Fruit fly (Drosophila melanogaster): ENCODE results near the gene ringer.

Gene ringer

DNA sequence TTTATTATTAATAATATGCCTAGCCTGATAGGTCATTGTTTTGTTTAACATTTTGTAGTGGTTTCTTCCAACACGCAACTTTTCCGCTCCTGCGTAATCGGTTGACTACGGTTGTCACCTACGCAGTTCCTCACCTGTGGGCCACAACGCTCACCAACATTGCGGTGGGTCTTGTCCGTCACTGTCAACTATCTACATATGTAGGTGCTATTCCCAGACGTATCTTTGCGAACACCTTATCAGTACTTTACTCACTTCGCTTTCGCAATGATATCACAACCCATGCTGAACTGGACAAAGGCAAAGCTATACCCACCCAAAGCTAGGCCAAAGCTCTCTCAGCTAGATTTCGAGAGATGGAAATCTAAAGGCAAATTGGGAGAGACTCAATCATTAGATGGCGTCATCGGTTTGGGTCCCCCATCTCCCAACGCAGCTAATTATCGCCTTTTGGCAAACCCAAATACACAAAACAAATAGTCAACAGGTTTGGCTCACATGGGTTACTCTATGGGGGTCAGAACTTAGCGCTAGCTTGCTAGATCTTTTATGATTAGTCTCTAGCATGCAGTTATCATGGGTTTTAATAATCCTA is 3.0 kb downstream of the ringer start:
- TF ChIP-seq Hand (GFP tag; optimal IDR thresholded peaks at IDR 0.05) (peak; percentile 4), CG13296 (GFP tag; optimal IDR thresholded peaks at IDR 0.05) (peak; percentile 17), z (GFP tag; IDR thresholded peaks at IDR 0.05) (0 out of 3 replicates have a peak, but pooled peaks have one; percentile 25), CG31224 (GFP tag; IDR thresholded peaks at IDR 0.05) (peak; percentile 74), CG30403 (GFP tag; optimal IDR thresholded peaks at IDR 0.05) (no peak), rib (GFP tag; IDR thresholded peaks at IDR 0.05) (0 out of 2 replicates have a peak, but pooled peaks have one; percentile 14), Dfd (GFP tag; optimal IDR thresholded peaks at IDR 0.05) (no peak), exex (tag; optimal IDR thresholded peaks at IDR 0.05) (peak; percentile 87), B-H2 (GFP tag; optimal IDR thresholded peaks at IDR 0.05) (peak; percentile 46), CG34224 (GFP tag; IDR thresholded peaks at IDR 0.05; ENCODE audit: partially characterized antibody) (peak; percentile 41; the same call in 1 of the 3 replicates), CG4328 (GFP tag; optimal IDR thresholded peaks at IDR 0.05) (no peak), GATAe (GFP tag; conservative IDR thresholded peaks at IDR 0.05) (0 out of 2 replicates have a peak, but pooled peaks have one; percentile 15), CG8290 (GFP tag; optimal IDR thresholded peaks at IDR 0.05) (no peak), CG8290 (tag; optimal IDR thresholded peaks at IDR 0.05) (peak in 1 of 2 experiments; percentile 48), Atf6 (GFP tag; IDR thresholded peaks at IDR 0.05) (peak; percentile 50; the same call in 1 of the 2 replicates), CG10321 (GFP tag; IDR thresholded peaks at IDR 0.05) (0 out of 2 replicates have a peak, but pooled peaks have one; percentile 17), PHDP (tag; optimal IDR thresholded peaks at IDR 0.05) (peak; percentile 8), scrt (GFP tag; optimal IDR thresholded peaks at IDR 0.05) (peak; percentile 49), Fer1 (GFP tag; optimal IDR thresholded peaks at IDR 0.05) (peak; percentile 25), schlank (tag; optimal IDR thresholded peaks at IDR 0.05) (peak; percentile 48), CG10147 (GFP tag; optimal IDR thresholded peaks at IDR 0.05) (no peak), grn (GFP tag; optimal IDR thresholded peaks at IDR 0.05) (peak; percentile 68), HmgZ (tag; optimal IDR thresholded peaks at IDR 0.05) (no peak), BtbVII (GFP tag; optimal IDR thresholded peaks at IDR 0.05) (peak; percentile 45), sug (tag; optimal IDR thresholded peaks at IDR 0.05) (peak; percentile 99), NFAT (GFP tag; IDR thresholded peaks at IDR 0.05) (no peak), mirr (GFP tag; optimal IDR thresholded peaks at IDR 0.05) (peak; percentile 97), dimm (GFP tag; IDR thresholded peaks at IDR 0.05) (no peak), Med (GFP tag) (peak; percentile 51), CG11695 (GFP tag; IDR thresholded peaks at IDR 0.05) (0 out of 3 replicates have a peak, but pooled peaks have one; percentile 24), chinmo (GFP tag; IDR thresholded peaks at IDR 0.05; ENCODE audit: partially characterized antibody) (peak; percentile 83; the same call in 2 of the 4 replicates), CG10543 (GFP tag; optimal IDR thresholded peaks at IDR 0.05) (peak; percentile 11), CG18599 (GFP tag; optimal IDR thresholded peaks at IDR 0.05) (no peak), Meics (GFP tag; optimal IDR thresholded peaks at IDR 0.05) (peak; percentile 25), Dbx (GFP tag; IDR thresholded peaks at IDR 0.05) (0 out of 3 replicates have a peak, but pooled peaks have one; percentile 15), Pdp1 (GFP tag; optimal IDR thresholded peaks at IDR 0.05) (peak in 1 of 2 experiments; percentile 49), pan (optimal IDR thresholded peaks at IDR 0.05) (no peak), pan (GFP tag; optimal IDR thresholded peaks at IDR 0.05 in 1 of 2, IDR thresholded peaks at IDR 0.05 in 1 of 2) (no peak), CG15514 (GFP tag; optimal IDR thresholded peaks at IDR 0.05) (peak; percentile 48), Trl (optimal IDR thresholded peaks at IDR 0.05) (peak in 1 of 2 experiments; percentile 53), Trl (GFP tag; optimal IDR thresholded peaks at IDR 0.05) (no peak), CG13894 (tag; optimal IDR thresholded peaks at IDR 0.05) (peak; percentile 97), CG34376 (GFP tag; optimal IDR thresholded peaks at IDR 0.05) (peak; percentile 93)

Measured in whole organism, embryonic.